Fruit fly (Drosophila melanogaster) whole organism, embryonic: ENCODE results near the gene CG8176.
A peak's percentile ranks its signal among the peaks of the same experiment; 100 is the strongest.

Experiments
- BtbVII ChIP-seq: fragments of 200-800 bp; sonication (Bioruptor generic); optimal IDR thresholded peaks from 3 replicates; lab custom pipeline; 2017; ENCODE audit warnings: missing biosample characterization, mild to moderate bottlenecking, missing genetic modification characterization
- CG10274 ChIP-seq: fragments of 200-800 bp; sonication (Bioruptor generic); optimal IDR thresholded peaks from 3 replicates; lab custom pipeline; 2017; ENCODE audit warnings: missing biosample characterization, mild to moderate bottlenecking, missing genetic modification characterization
- CG10959 ChIP-seq: fragments of 200-800 bp; sonication (Bioruptor generic); IDR thresholded peaks from 2 replicates; pipeline ENCODE4 v1.3.6; 2022; ENCODE audit warnings: missing biosample characterization, missing genetic modification characterization
- CG11695 ChIP-seq: fragments of 200-800 bp; sonication (Bioruptor generic); IDR thresholded peaks from 3 replicates; pipeline ENCODE4 v1.3.6; 2022; ENCODE audit warnings: missing biosample characterization, missing genetic modification characterization
- CG12744 ChIP-seq: fragments of 200-800 bp; sonication (Bioruptor generic); optimal IDR thresholded peaks from 2 replicates; lab custom pipeline; 2016; ENCODE audit warnings: missing biosample characterization, missing genetic modification characterization
- CG14710 ChIP-seq: fragments of 200-800 bp; sonication (Bioruptor generic); optimal IDR thresholded peaks from 3 replicates; lab custom pipeline; 2019; ENCODE audit warnings: missing biosample characterization, mild to moderate bottlenecking, missing genetic modification characterization, moderate library complexity
- CG15514 ChIP-seq: fragments of 200-800 bp; sonication (Bioruptor generic); optimal IDR thresholded peaks from 3 replicates; lab custom pipeline; 2017; ENCODE audit warnings: missing biosample characterization, missing genetic modification characterization, mild to moderate bottlenecking, moderate library complexity, missing genetic modification reagents
- CG17328 ChIP-seq: fragments of 200-800 bp; sonication (Bioruptor generic); IDR thresholded peaks from 2 replicates; pipeline ENCODE4 v1.3.6; 2022; ENCODE audit warnings: missing biosample characterization, missing genetic modification characterization
- CG17361 ChIP-seq: fragments of 200-800 bp; sonication (Bioruptor generic); IDR thresholded peaks from 3 replicates; pipeline ENCODE4 v1.3.6; 2022; ENCODE audit warnings: missing biosample characterization, missing genetic modification characterization
- CG18476 ChIP-seq: fragments of 200-800 bp; sonication (Bioruptor generic); optimal IDR thresholded peaks from 2 replicates; lab custom pipeline; 2016; ENCODE audit warnings: missing biosample characterization, mild to moderate bottlenecking, missing genetic modification characterization
- CG2712 ChIP-seq: fragments of 200-800 bp; optimal IDR thresholded peaks from 3 replicates; lab custom pipeline; 2019; ENCODE audit warnings: missing biosample characterization, mild to moderate bottlenecking, missing genetic modification characterization, moderate library complexity
- CG32532 ChIP-seq: fragments of 200-800 bp; sonication (Bioruptor generic); IDR thresholded peaks from 2 replicates; pipeline ENCODE4 v1.3.6; 2022; ENCODE audit warnings: missing biosample characterization, missing genetic modification characterization
- CG34422 ChIP-seq: fragments of 200-800 bp; sonication (Bioruptor generic); IDR thresholded peaks from 3 replicates; pipeline ENCODE4 v1.3.6; 2022; ENCODE audit warnings: missing biosample characterization, missing genetic modification characterization
- CG4820 ChIP-seq: fragments of 200-800 bp; sonication (Bioruptor generic); optimal IDR thresholded peaks from 3 replicates; lab custom pipeline; 2016; ENCODE audit warnings: missing biosample characterization, missing genetic modification characterization
- CG6654 ChIP-seq: fragments of 200-800 bp; sonication (Bioruptor generic); optimal IDR thresholded peaks from 2 replicates; lab custom pipeline; 2017; ENCODE audit warnings: missing biosample characterization, mild to moderate bottlenecking, missing genetic modification characterization
- CG8359 ChIP-seq: fragments of 200-800 bp; sonication (Bioruptor generic); optimal IDR thresholded peaks from 2 replicates; lab custom pipeline; 2017; ENCODE audit warnings: missing biosample characterization, mild to moderate bottlenecking, missing genetic modification characterization, borderline replicate concordance
- CG9727 ChIP-seq: fragments of 200-800 bp; sonication (Bioruptor generic); optimal IDR thresholded peaks from 3 replicates; lab custom pipeline; 2017; ENCODE audit warnings: missing biosample characterization, mild to moderate bottlenecking, missing genetic modification characterization
- CoRest ChIP-seq: fragments of 200-800 bp; sonication (Bioruptor generic); optimal IDR thresholded peaks from 3 replicates; lab custom pipeline; 2018; ENCODE audit warnings: missing biosample characterization, mild to moderate bottlenecking, missing genetic modification characterization, moderate library complexity
- Fer1 ChIP-seq: fragments of 200-800 bp; sonication (Bioruptor generic); optimal IDR thresholded peaks from 2 replicates; lab custom pipeline; 2017; ENCODE audit warnings: missing biosample characterization, mild to moderate bottlenecking, missing genetic modification characterization
- Hr3 ChIP-seq: fragments of 200-800 bp; sonication (Bioruptor generic); optimal IDR thresholded peaks from 3 replicates; lab custom pipeline; 2016; ENCODE audit warnings: missing biosample characterization, missing genetic modification characterization
- Jarid2 ChIP-seq: fragments of 200-800 bp; sonication (Bioruptor generic); optimal IDR thresholded peaks from 3 replicates; lab custom pipeline; 2017; ENCODE audit warnings: mild to moderate bottlenecking, missing biosample characterization, missing genetic modification reagents, missing genetic modification characterization
- Med ChIP-seq: fragments of 200-800 bp; sonication (Bioruptor generic); peaks from one replicate; lab custom pipeline; 2016; ENCODE audit warnings: missing biosample characterization, missing genetic modification characterization, mild to moderate bottlenecking, inconsistent platforms, moderate library complexity
- Neu2 ChIP-seq: fragments of 200-800 bp; sonication (Bioruptor generic); optimal IDR thresholded peaks from 3 replicates; lab custom pipeline; 2016; ENCODE audit warnings: missing biosample characterization, missing genetic modification characterization, borderline replicate concordance
- Oli ChIP-seq: fragments of 200-800 bp; sonication (Bioruptor generic); optimal IDR thresholded peaks from 2 replicates; lab custom pipeline; 2018; ENCODE audit warnings: missing biosample characterization, mild to moderate bottlenecking, missing genetic modification characterization, moderate library complexity
- Sin3A ChIP-seq: fragments of >200 bp; optimal IDR thresholded peaks from 2 replicates; lab custom pipeline; 2018
- Sox100B ChIP-seq: fragments of 200-800 bp; sonication (Bioruptor generic); optimal IDR thresholded peaks from 3 replicates; lab custom pipeline; 2018; ENCODE audit warnings: missing biosample characterization, mild to moderate bottlenecking, missing genetic modification characterization
- bowl ChIP-seq: fragments of 200-800 bp; sonication (Bioruptor generic); IDR thresholded peaks from 2 replicates; pipeline ENCODE4 v1.3.6; 2022; ENCODE audit warnings: missing biosample characterization, missing genetic modification characterization
- btn ChIP-seq: fragments of 200-800 bp; sonication (Bioruptor generic); optimal IDR thresholded peaks from 2 replicates; lab custom pipeline; 2016; ENCODE audit warnings: missing biosample characterization, missing genetic modification characterization
- cg ChIP-seq: fragments of 200-800 bp; sonication (Bioruptor generic); optimal IDR thresholded peaks from 3 replicates; lab custom pipeline; 2019; ENCODE audit warnings: missing biosample characterization, mild to moderate bottlenecking, missing genetic modification characterization, moderate library complexity
- dmrt11E ChIP-seq: fragments of 200-800 bp; sonication (Bioruptor generic); optimal IDR thresholded peaks from 3 replicates; lab custom pipeline; 2018; ENCODE audit warnings: missing biosample characterization, mild to moderate bottlenecking, missing genetic modification characterization, moderate library complexity
- emc ChIP-seq: fragments of 200-800 bp; sonication (Bioruptor generic); optimal IDR thresholded peaks from 2 replicates; lab custom pipeline; 2016; ENCODE audit warnings: missing biosample characterization, missing genetic modification characterization
- eve ChIP-seq, 2 experiments: fragments of >200 bp; optimal IDR thresholded peaks; 2 replicates each; lab custom pipeline; 2017; ENCODE audit warnings: missing biosample characterization in 2 of 2, missing genetic modification characterization in 2 of 2
- fd64A ChIP-seq: fragments of 200-800 bp; sonication (Bioruptor generic); optimal IDR thresholded peaks from 3 replicates; lab custom pipeline; 2018; ENCODE audit warnings: missing biosample characterization, mild to moderate bottlenecking, missing genetic modification characterization
- gfzf ChIP-seq: fragments of 200-800 bp; sonication (Bioruptor generic); optimal IDR thresholded peaks from 2 replicates; lab custom pipeline; 2016; ENCODE audit warnings: missing biosample characterization, mild to moderate bottlenecking, missing genetic modification characterization, moderate library complexity
- gro ChIP-seq: fragments of 200-800 bp; sonication (Bioruptor generic); optimal IDR thresholded peaks from 2 replicates; lab custom pipeline; 2016; ENCODE audit warnings: missing biosample characterization, missing genetic modification characterization
- gsb ChIP-seq: fragments of 200-800 bp; sonication (Bioruptor generic); IDR thresholded peaks from 2 replicates; pipeline ENCODE4 v1.3.6; 2022; ENCODE audit warnings: missing biosample characterization, missing genetic modification characterization
- hth ChIP-seq: fragments of >200 bp; optimal IDR thresholded peaks from 2 replicates; lab custom pipeline; 2017; ENCODE audit warnings: inconsistent platforms
- ind ChIP-seq: fragments of 200-800 bp; sonication (Bioruptor generic); optimal IDR thresholded peaks from 3 replicates; lab custom pipeline; 2016; ENCODE audit warnings: missing biosample characterization, missing genetic modification characterization
- inv ChIP-seq: fragments of 200-800 bp; sonication (Bioruptor generic); IDR thresholded peaks from 2 replicates; pipeline ENCODE4 v1.3.6; 2022; ENCODE audit warnings: missing biosample characterization, missing genetic modification characterization; ENCODE audit not compliant: partially characterized antibody
- klu ChIP-seq: fragments of 200-800 bp; sonication (Bioruptor generic); IDR thresholded peaks from 2 replicates; pipeline ENCODE4 v1.3.6; 2022; ENCODE audit warnings: missing biosample characterization, missing genetic modification characterization
- lov ChIP-seq, 2 experiments: fragments of 200-800 bp in 1 of 2; fragments of >200 bp in 1 of 2; sonication (Bioruptor generic) in 1 of 2; IDR thresholded peaks in 1 of 2; optimal IDR thresholded peaks in 1 of 2; 2 replicates in 1 of 2; 3 replicates in 1 of 2; pipeline versions ENCODE4 v1.3.6 to Lab custom; 2017 to 2022; ENCODE audit warnings: missing biosample characterization in 1 of 2, missing genetic modification characterization in 1 of 2
- nerfin-1 ChIP-seq: fragments of 200-800 bp; sonication (Bioruptor generic); optimal IDR thresholded peaks from 3 replicates; lab custom pipeline; 2019; ENCODE audit warnings: missing biosample characterization, mild to moderate bottlenecking, missing genetic modification characterization, moderate library complexity
- nom ChIP-seq: fragments of 200-800 bp; sonication (Bioruptor generic); optimal IDR thresholded peaks from 2 replicates; lab custom pipeline; 2017; ENCODE audit warnings: missing biosample characterization, missing genetic modification characterization, mild to moderate bottlenecking, moderate library complexity, missing genetic modification reagents
- odd ChIP-seq: fragments of 200-800 bp; sonication (Bioruptor generic); optimal IDR thresholded peaks from 2 replicates; lab custom pipeline; 2017; ENCODE audit warnings: missing biosample characterization, mild to moderate bottlenecking, missing genetic modification characterization
- ro ChIP-seq: fragments of 200-800 bp; sonication (Bioruptor generic); IDR thresholded peaks from 2 replicates; pipeline ENCODE4 v1.3.6; 2022; ENCODE audit warnings: missing biosample characterization, missing genetic modification characterization
- slp2 ChIP-seq: fragments of 200-800 bp; sonication (Bioruptor generic); optimal IDR thresholded peaks from 2 replicates; lab custom pipeline; 2016; ENCODE audit warnings: missing biosample characterization, missing genetic modification characterization
- sqz ChIP-seq: fragments of 200-800 bp; sonication (Bioruptor generic); optimal IDR thresholded peaks from 3 replicates; lab custom pipeline; 2018; ENCODE audit warnings: missing biosample characterization, mild to moderate bottlenecking, missing genetic modification characterization
- tin ChIP-seq: fragments of 200-800 bp; sonication (Bioruptor generic); optimal IDR thresholded peaks from 3 replicates; lab custom pipeline; 2016; ENCODE audit warnings: missing biosample characterization, missing genetic modification characterization
- unc-4 ChIP-seq: fragments of 200-800 bp; sonication (Bioruptor generic); IDR thresholded peaks from 2 replicates; pipeline ENCODE4 v1.3.6; 2022; ENCODE audit warnings: missing biosample characterization, missing genetic modification characterization; ENCODE audit not compliant: partially characterized antibody

CG8176 gene

DNA sequence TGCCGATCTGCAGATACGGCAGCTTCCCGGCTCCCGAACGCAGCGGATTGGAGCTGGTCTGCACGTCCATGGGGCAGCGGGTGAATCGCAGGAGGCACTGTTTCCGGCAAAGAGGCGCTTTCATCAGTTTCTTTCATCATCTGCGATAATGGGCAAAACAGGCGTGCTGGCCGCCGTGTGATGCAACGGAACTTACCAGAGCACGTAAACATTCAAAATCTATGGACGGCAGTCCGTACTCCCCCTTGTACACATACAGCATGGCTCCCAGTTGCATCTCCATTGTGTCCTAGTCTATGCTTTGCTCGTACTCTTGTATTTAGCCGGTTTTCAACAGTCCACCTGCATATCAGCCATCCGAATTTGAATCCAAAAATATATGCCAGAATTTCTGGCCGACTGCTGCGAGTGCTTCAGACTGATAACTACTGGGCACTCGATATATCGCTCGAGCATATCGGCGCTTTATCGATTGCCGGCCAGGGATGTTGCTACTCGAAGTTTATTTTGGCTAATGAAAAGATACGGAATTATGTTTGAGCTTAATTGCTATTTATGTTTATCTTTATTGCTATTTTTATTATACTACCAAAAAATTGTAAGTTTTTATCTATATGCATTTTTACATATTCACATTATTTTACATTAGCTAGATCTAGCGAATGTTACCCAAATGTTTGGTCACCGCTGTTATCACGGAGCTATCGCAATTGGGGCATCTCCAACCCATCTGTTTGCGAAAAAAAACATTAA lies 47.6 kb downstream of the CG8176 start, which contains the start of the genes CG9393 and Vps45 (continued):
- TF ChIP-seq nerfin-1 (tag; lab: Kevin White, UChicago) (peak; percentile 49), emc (GFP tag; lab: Kevin White, UChicago) (peak; percentile 37), Sox100B (no peak), Jarid2 (GFP tag; lab: Kevin White, UChicago) (no peak), CoRest (tag; lab: Kevin White, UChicago) (peak; percentile 76), gsb (GFP tag; lab: Robert Waterston, UW) (no peak), lov (optimal IDR thresholded peaks at IDR 0.05; lab: Kevin White, UChicago) (no peak), lov (GFP tag; IDR thresholded peaks at IDR 0.05; lab: Robert Waterston, UW) (no peak), CG15514 (GFP tag; lab: Kevin White, UChicago) (peak; percentile 67), CG10274 (GFP tag; lab: Kevin White, UChicago) (no peak), fd64A (GFP tag; lab: Kevin White, UChicago) (no peak), ro (GFP tag; lab: Robert Waterston, UW) (no peak), btn (no peak), ind (peak; percentile 74), inv (peak; percentile 93), unc-4 (GFP tag; lab: Robert Waterston, UW) (peak; percentile 97), CG8359 (no peak), slp2 (GFP tag; lab: Kevin White, UChicago) (no peak), cg (GFP tag; lab: Kevin White, UChicago) (no peak), Fer1 (GFP tag; lab: Kevin White, UChicago) (peak; percentile 59), Oli (tag; lab: Kevin White, UChicago) (peak; percentile 27), CG14710 (tag; lab: Kevin White, UChicago) (peak; percentile 81), CG6654 (GFP tag; lab: Kevin White, UChicago) (no peak), Med (GFP tag; lab: Kevin White, UChicago) (peak; percentile 90), dmrt11E (tag; lab: Kevin White, UChicago) (peak; percentile 59), gfzf (GFP tag; lab: Kevin White, UChicago) (peak; percentile 27), CG4820 (GFP tag; lab: Kevin White, UChicago) (peak; percentile 50), Neu2 (peak; percentile 5), tin (GFP tag; lab: Kevin White, UChicago) (peak; percentile 70), klu (GFP tag; lab: Robert Waterston, UW) (peak; percentile 54), CG18476 (GFP tag; lab: Kevin White, UChicago) (peak; percentile 52), eve (GFP tag; optimal IDR thresholded peaks at IDR 0.05; lab: Kevin White, UChicago) (no peak), sqz (no peak), hth (lab: Kevin White, UChicago) (no peak), Sin3A (lab: Kevin White, UChicago) (peak; percentile 96), CG12744 (GFP tag; lab: Kevin White, UChicago) (peak; percentile 50), CG17361 (peak; percentile 79), CG34422 (GFP tag; lab: Robert Waterston, UW) (no peak; the same call in 2 of the 3 replicates), Hr3 (peak; percentile 69), gro (GFP tag; lab: Kevin White, UChicago) (peak; percentile 56), CG2712 (tag; lab: Kevin White, UChicago) (peak; percentile 67), BtbVII (no peak), CG9727 (peak; percentile 67), odd (GFP tag; lab: Kevin White, UChicago) (no peak), CG17328 (GFP tag; lab: Robert Waterston, UW) (0 out of 2 replicates have a peak, but pooled peaks have one; percentile 35), CG11695 (GFP tag; lab: Robert Waterston, UW) (no peak), nom (GFP tag; lab: Kevin White, UChicago) (no peak), CG32532 (GFP tag; lab: Robert Waterston, UW) (peak; percentile 47), bowl (GFP tag; lab: Robert Waterston, UW) (no peak), CG10959 (no peak)
